Worm (Caenorhabditis elegans): ENCODE measurements around the gene pqm-1.

DNA sequence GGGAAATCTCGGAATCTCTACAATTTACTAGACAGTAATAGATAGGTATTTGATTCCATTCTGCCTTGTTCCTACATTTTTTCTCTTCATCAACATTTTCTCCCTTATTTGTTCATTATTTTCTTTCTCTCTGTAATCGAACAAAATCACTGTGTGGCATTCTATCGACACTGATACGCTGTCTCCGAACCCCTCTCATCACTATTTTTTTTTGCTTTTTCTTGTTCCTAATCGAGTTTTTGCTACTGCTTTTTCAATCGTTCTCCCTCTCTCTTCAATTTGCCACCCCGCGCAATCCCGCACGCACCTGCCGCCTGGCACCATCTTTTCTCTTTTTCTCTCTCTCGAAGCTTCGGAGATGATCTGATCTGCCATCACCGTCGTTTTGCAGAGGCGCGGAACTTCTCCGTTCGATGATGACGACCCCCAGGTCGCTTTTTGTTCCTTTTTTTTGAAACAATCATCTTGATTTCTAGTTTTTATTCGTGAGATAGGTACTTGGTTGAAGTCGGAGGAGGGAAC lies 47.9 kb upstream of the pqm-1 start:
- TF ChIP-seq snpc-4 (GFP tag; optimal IDR thresholded peaks at IDR 0.05) (no peak), snpc-4 (tag; optimal IDR thresholded peaks at IDR 0.05) (no peak), Y95B8A.8 (GFP tag; IDR thresholded peaks at IDR 0.05) (no peak), zim-3 (tag; optimal IDR thresholded peaks at IDR 0.05) (no peak)
